Worm (Caenorhabditis elegans) whole organism, young adult: Measurements from ENCODE around the gene odr-7.
A peak's percentile ranks its signal among the peaks of the same experiment; 100 is the strongest.

Source experiments
- B0019.2 ChIP-seq: fragments of 200-800 bp; sonication (Bioruptor generic); conservative IDR thresholded peaks from 2 replicates; pipeline ENCODE4 v1.3.6; 2022; ENCODE audit warnings: missing genetic modification reagents, missing genetic modification characterization, missing compliant biosample characterization
- B0035.1 ChIP-seq: sonication (generic microtip); optimal IDR thresholded peaks from 2 replicates; lab custom pipeline; 2016; ENCODE audit warnings: missing genetic modification characterization, mild to moderate bottlenecking, missing compliant biosample characterization, missing genotype, missing genetic modification reagents
- F33H1.4 ChIP-seq: fragments of 200-800 bp; sonication (Bioruptor generic); IDR thresholded peaks from 2 replicates; pipeline ENCODE4 v1.3.6; 2022; ENCODE audit warnings: missing genetic modification reagents, missing genetic modification characterization, missing compliant biosample characterization
- F49E8.2 ChIP-seq: sonication (generic microtip); optimal IDR thresholded peaks from 3 replicates; lab custom pipeline; 2017; ENCODE audit warnings: missing genetic modification characterization, mild to moderate bottlenecking, missing compliant biosample characterization, antibody characterized with exemption, moderate library complexity; ENCODE audit not compliant: insufficient read depth
- F57A8.1 ChIP-seq: fragments of 200-800 bp; sonication (Bioruptor generic); optimal IDR thresholded peaks from 2 replicates; lab custom pipeline; 2018; ENCODE audit warnings: mild to moderate bottlenecking, missing genetic modification characterization, moderate library complexity, missing compliant biosample characterization
- K12H6.12 ChIP-seq: fragments of 200-800 bp; sonication (Bioruptor generic); optimal IDR thresholded peaks from 2 replicates; lab custom pipeline; 2018; ENCODE audit warnings: mild to moderate bottlenecking, missing genetic modification characterization, missing compliant biosample characterization
- T07F8.4 ChIP-seq: sonication (generic microtip); optimal IDR thresholded peaks from 2 replicates; lab custom pipeline; 2016; ENCODE audit warnings: mild to moderate bottlenecking, missing genetic modification characterization, moderate library complexity, missing compliant biosample characterization
- T26A5.8 ChIP-seq: sonication (generic microtip); optimal IDR thresholded peaks from 2 replicates; lab custom pipeline; 2016; ENCODE audit warnings: missing genetic modification characterization, missing compliant biosample characterization
- Y53G8AR.9 ChIP-seq: fragments of 200-800 bp; sonication (Bioruptor generic); conservative IDR thresholded peaks from 2 replicates; pipeline ENCODE4 v1.3.6; 2022; ENCODE audit warnings: missing genetic modification reagents, missing genetic modification characterization, missing compliant biosample characterization
- Y56A3A.18 ChIP-seq: fragments of 200-800 bp; sonication (Bioruptor generic); IDR thresholded peaks from 2 replicates; pipeline ENCODE4 v1.3.6; 2022; ENCODE audit warnings: missing genetic modification reagents, missing genetic modification characterization, missing compliant biosample characterization
- Y67H2A.10 ChIP-seq: fragments of 200-800 bp; sonication (Bioruptor generic); conservative IDR thresholded peaks from 2 replicates; pipeline ENCODE4 v1.3.6; 2022; ENCODE audit warnings: missing genetic modification reagents, missing genetic modification characterization, missing compliant biosample characterization
- ZK185.1 ChIP-seq: sonication (generic microtip); optimal IDR thresholded peaks from 2 replicates; lab custom pipeline; 2016; ENCODE audit warnings: mild to moderate bottlenecking, missing genetic modification characterization, missing compliant biosample characterization; ENCODE audit not compliant: poor library complexity, severe bottlenecking
- atf-7 ChIP-seq: sonication (generic microtip); optimal IDR thresholded peaks from 2 replicates; lab custom pipeline; 2017; ENCODE audit warnings: mild to moderate bottlenecking, missing genetic modification characterization, missing compliant biosample characterization
- athp-1 ChIP-seq: sonication (generic microtip); optimal IDR thresholded peaks from 2 replicates; lab custom pipeline; 2017; ENCODE audit warnings: mild to moderate bottlenecking, missing genetic modification characterization, missing compliant biosample characterization
- attf-5 ChIP-seq: fragments of 200-800 bp; sonication (Bioruptor generic); optimal IDR thresholded peaks from 2 replicates; lab custom pipeline; 2018; ENCODE audit warnings: mild to moderate bottlenecking, missing genetic modification characterization, missing compliant biosample characterization
- bed-1 ChIP-seq: fragments of 200-800 bp; sonication (Bioruptor generic); IDR thresholded peaks from 2 replicates; pipeline ENCODE4 v1.3.6; 2022; ENCODE audit warnings: missing genetic modification reagents, missing genetic modification characterization, missing compliant biosample characterization
- bed-2 ChIP-seq: fragments of 200-800 bp; sonication (Bioruptor generic); IDR thresholded peaks from 2 replicates; pipeline ENCODE4 v1.3.6; 2022; ENCODE audit warnings: missing genetic modification reagents, missing genetic modification characterization, missing compliant biosample characterization
- cebp-1 ChIP-seq, 2 experiments: fragments of 200-800 bp in 1 of 2; sonication (Bioruptor generic) in 1 of 2; sonication (generic microtip) in 1 of 2; IDR thresholded peaks in 1 of 2; optimal IDR thresholded peaks in 1 of 2; 2 replicates each; pipeline versions ENCODE4 v1.3.6 to Lab custom; 2017 to 2022; ENCODE audit warnings: missing compliant biosample characterization in 2 of 2, missing genetic modification characterization in 2 of 2, mild to moderate bottlenecking in 1 of 2, missing genetic modification reagents in 1 of 2, moderate library complexity in 1 of 2
- ceh-91 ChIP-seq: fragments of 200-800 bp; sonication (Bioruptor generic); IDR thresholded peaks from 2 replicates; pipeline ENCODE4 v1.3.6; 2022; ENCODE audit warnings: missing genetic modification reagents, missing genetic modification characterization, missing compliant biosample characterization
- dox-1 ChIP-seq: fragments of 200-800 bp; sonication (Bioruptor generic); IDR thresholded peaks from 2 replicates; pipeline ENCODE4 v1.3.6; 2022; ENCODE audit warnings: missing genetic modification reagents, missing genetic modification characterization, missing compliant biosample characterization
- dpl-1 ChIP-seq: fragments of 150-350 bp; optimal IDR thresholded peaks from 2 replicates; lab custom pipeline; 2014; ENCODE audit warnings: missing biosample characterization, missing genetic modification reagents, missing genetic modification characterization
- efl-1 ChIP-seq: fragments of 150-350 bp; optimal IDR thresholded peaks from 2 replicates; lab custom pipeline; 2014; ENCODE audit warnings: missing biosample characterization, missing genetic modification reagents, missing genetic modification characterization
- him-1 ChIP-seq: sonication (generic microtip); optimal IDR thresholded peaks from 2 replicates; lab custom pipeline; 2016; ENCODE audit warnings: missing genotype, missing genetic modification reagents, missing genetic modification characterization, missing compliant biosample characterization
- hlh-12 ChIP-seq: sonication (generic microtip); optimal IDR thresholded peaks from 2 replicates; lab custom pipeline; 2016; ENCODE audit warnings: missing genetic modification characterization, missing compliant biosample characterization
- hlh-26 ChIP-seq: fragments of 200-800 bp; sonication (Bioruptor generic); conservative IDR thresholded peaks from 2 replicates; pipeline ENCODE4 v1.3.6; 2022; ENCODE audit warnings: missing genetic modification reagents, missing genetic modification characterization, missing compliant biosample characterization
- hmg-1.2 ChIP-seq: fragments of 200-800 bp; sonication (Bioruptor generic); IDR thresholded peaks from 2 replicates; pipeline ENCODE4 v1.3.6; 2022; ENCODE audit warnings: missing genetic modification reagents, missing genetic modification characterization, missing compliant biosample characterization
- hrde-1 ChIP-seq: sonication (generic microtip); optimal IDR thresholded peaks from 2 replicates; lab custom pipeline; 2016; ENCODE audit warnings: missing genetic modification characterization, mild to moderate bottlenecking, missing compliant biosample characterization, moderate library complexity, missing genotype, missing genetic modification reagents, borderline replicate concordance
- lag-1 ChIP-seq: fragments of 200-800 bp; sonication (Bioruptor generic); IDR thresholded peaks from 2 replicates; pipeline ENCODE4 v1.3.6; 2022; ENCODE audit warnings: missing genetic modification reagents, missing genetic modification characterization, missing compliant biosample characterization
- let-607 ChIP-seq, 2 experiments: fragments of 200-800 bp in 1 of 2; sonication (Bioruptor generic) in 1 of 2; sonication (generic microtip) in 1 of 2; optimal IDR thresholded peaks; 2 replicates each; lab custom pipeline; 2016 to 2018; ENCODE audit warnings: mild to moderate bottlenecking in 2 of 2, missing compliant biosample characterization in 2 of 2, missing genetic modification characterization in 2 of 2, moderate library complexity in 2 of 2, missing genotype in 1 of 2
- lin-35 ChIP-seq, 3 experiments: fragments of 150-350 bp in 2 of 3; sonication (generic microtip) in 1 of 3; optimal IDR thresholded peaks; 2 replicates each; lab custom pipeline; 2014 to 2018; ENCODE audit warnings: missing biosample characterization in 3 of 3, missing genetic modification characterization in 3 of 3, missing genetic modification reagents in 3 of 3
- lin-40 ChIP-seq: sonication (generic microtip); optimal IDR thresholded peaks from 2 replicates; lab custom pipeline; 2016; ENCODE audit warnings: missing genetic modification characterization, mild to moderate bottlenecking, missing compliant biosample characterization, missing genotype, missing genetic modification reagents
- lsl-1 ChIP-seq: fragments of 200-800 bp; sonication (Bioruptor generic); optimal IDR thresholded peaks from 2 replicates; lab custom pipeline; 2018; ENCODE audit warnings: mild to moderate bottlenecking, missing genetic modification characterization, moderate library complexity, missing compliant biosample characterization
- lsy-27 ChIP-seq: sonication (generic microtip); optimal IDR thresholded peaks from 2 replicates; lab custom pipeline; 2017; ENCODE audit warnings: missing genetic modification characterization, mild to moderate bottlenecking, missing compliant biosample characterization, antibody characterized with exemption, missing genotype, borderline replicate concordance; ENCODE audit not compliant: insufficient read depth
- mcd-1 ChIP-seq: fragments of 200-800 bp; sonication (Bioruptor generic); IDR thresholded peaks from 2 replicates; pipeline ENCODE4 v1.3.6; 2022; ENCODE audit warnings: missing genetic modification reagents, missing genetic modification characterization, missing compliant biosample characterization
- mel-28 ChIP-seq: sonication (generic microtip); optimal IDR thresholded peaks from 2 replicates; lab custom pipeline; 2016; ENCODE audit warnings: borderline replicate concordance, mild to moderate bottlenecking, missing genetic modification characterization, missing compliant biosample characterization
- mxl-1 ChIP-seq: sonication (generic microtip); optimal IDR thresholded peaks from 2 replicates; lab custom pipeline; 2016; ENCODE audit warnings: missing genetic modification characterization, missing compliant biosample characterization
- nhr-120 ChIP-seq: fragments of 200-800 bp; sonication (Bioruptor generic); IDR thresholded peaks from 2 replicates; pipeline ENCODE4 v1.3.6; 2022; ENCODE audit warnings: missing genetic modification characterization, missing compliant biosample characterization
- nhr-27 ChIP-seq: fragments of 200-800 bp; sonication (Bioruptor generic); optimal IDR thresholded peaks from 2 replicates; lab custom pipeline; 2018; ENCODE audit warnings: mild to moderate bottlenecking, missing genetic modification characterization, moderate library complexity, missing compliant biosample characterization
- pbrm-1 ChIP-seq: fragments of 200-800 bp; sonication (Bioruptor generic); IDR thresholded peaks from 2 replicates; pipeline ENCODE4 v1.3.6; 2022; ENCODE audit warnings: missing genetic modification reagents, missing genetic modification characterization, missing compliant biosample characterization
- snpc-3.4 ChIP-seq: sonication (generic microtip); optimal IDR thresholded peaks from 2 replicates; lab custom pipeline; 2017; ENCODE audit warnings: missing genetic modification characterization, mild to moderate bottlenecking, missing compliant biosample characterization, antibody characterized with exemption, moderate library complexity, missing genotype, missing genetic modification reagents
- snpc-4 ChIP-seq, 5 experiments: fragments of 150-350 bp in 1 of 5; sonication (generic microtip) in 4 of 5; optimal IDR thresholded peaks; 2 replicates each; lab custom pipeline; 2014 to 2018; ENCODE audit warnings: missing genetic modification characterization in 5 of 5, missing biosample characterization in 3 of 5, antibody characterized with exemption in 2 of 5, mild to moderate bottlenecking in 2 of 5, missing compliant biosample characterization in 2 of 5, missing genotype in 2 of 5, moderate library complexity in 2 of 5, missing genetic modification reagents in 1 of 5
- sptf-2 ChIP-seq: fragments of 200-800 bp; sonication (Bioruptor generic); optimal IDR thresholded peaks from 2 replicates; lab custom pipeline; 2018; ENCODE audit warnings: mild to moderate bottlenecking, missing genetic modification characterization, missing compliant biosample characterization
- xnd-1 ChIP-seq: sonication (generic microtip); optimal IDR thresholded peaks from 2 replicates; lab custom pipeline; 2016; ENCODE audit warnings: missing genotype, missing genetic modification reagents, missing genetic modification characterization, missing compliant biosample characterization
- ztf-22 ChIP-seq: fragments of 200-800 bp; sonication (Bioruptor generic); optimal IDR thresholded peaks from 2 replicates; lab custom pipeline; 2018; ENCODE audit warnings: mild to moderate bottlenecking, missing genetic modification characterization, moderate library complexity, missing compliant biosample characterization
- ztf-26 ChIP-seq: sonication (generic microtip); optimal IDR thresholded peaks from 2 replicates; lab custom pipeline; 2017; ENCODE audit warnings: missing genetic modification characterization, missing compliant biosample characterization

odr-7 gene

ce11 chrX:12458021-12458420, 3.4 kb downstream of the odr-7 start (continued):
- TF ChIP-seq K12H6.12 (peak; percentile 37), lsy-27 (tag; lab: Kevin White, UChicago) (peak; percentile 46), ztf-26 (tag; lab: Kevin White, UChicago) (peak; percentile 29), ZK185.1 (peak; percentile 78), B0019.2 (0 out of 2 replicates have a peak, but pooled peaks have one; percentile 3), hlh-12 (peak; percentile 74), dox-1 (peak; percentile 49; the same call in 1 of the 2 replicates), xnd-1 (no peak), athp-1 (tag; lab: Kevin White, UChicago) (peak; percentile 60), sptf-2 (peak; percentile 59)

- no peak for TF ChIP-seq Y67H2A.10
- no peak for TF ChIP-seq bed-1 (GFP tag; lab: Robert Waterston, UW)
- TF ChIP-seq cebp-1 (GFP tag; IDR thresholded peaks at IDR 0.05; lab: Robert Waterston, UW) = no peak
- TF ChIP-seq cebp-1 (tag; optimal IDR thresholded peaks at IDR 0.05; lab: Kevin White, UChicago) = peak; percentile 28
- peak; percentile 84 for TF ChIP-seq mcd-1 (GFP tag; lab: Robert Waterston, UW)
- TF ChIP-seq hmg-1.2 (GFP tag; lab: Robert Waterston, UW) = peak; percentile 31; the same call in 1 of the 2 replicates
- no peak for TF ChIP-seq ztf-22 (GFP tag; lab: Kevin White, UChicago)
- no peak for TF ChIP-seq lin-35 (GFP tag; optimal IDR thresholded peaks at IDR 0.05; lab: Kevin White, UChicago)
- TF ChIP-seq snpc-3.4 (tag; lab: Kevin White, UChicago) = no peak
- TF ChIP-seq B0035.1 (tag; lab: Kevin White, UChicago) = no peak
- TF ChIP-seq lsl-1 (GFP tag; lab: Kevin White, UChicago) = no peak
- no peak for TF ChIP-seq pbrm-1 (GFP tag; lab: Robert Waterston, UW)
- peak; percentile 33 for TF ChIP-seq attf-5
- TF ChIP-seq T26A5.8 = no peak
- no peak for TF ChIP-seq ztf-26 (tag; lab: Kevin White, UChicago)
- TF ChIP-seq athp-1 (tag; lab: Kevin White, UChicago) = no peak
- no peak for TF ChIP-seq nhr-27 (tag; lab: Kevin White, UChicago)
- TF ChIP-seq F49E8.2 (tag; lab: Kevin White, UChicago) = no peak
- TF ChIP-seq dpl-1 (GFP tag; lab: Kevin White, UChicago) = no peak
- no peak for TF ChIP-seq mel-28 (tag; lab: Kevin White, UChicago)
- TF ChIP-seq hrde-1 (tag; lab: Kevin White, UChicago) = no peak
- no peak for TF ChIP-seq Y53G8AR.9 (GFP tag; lab: Robert Waterston, UW)
- TF ChIP-seq B0019.2 = no peak
- no peak for TF ChIP-seq lag-1 (GFP tag; lab: Robert Waterston, UW)
- TF ChIP-seq T07F8.4 (tag; lab: Kevin White, UChicago) = no peak
- TF ChIP-seq F57A8.1 = no peak
- TF ChIP-seq lin-40 (tag; lab: Kevin White, UChicago) = peak; percentile 17
- no peak for TF ChIP-seq efl-1
- TF ChIP-seq F33H1.4 = no peak
- no peak for TF ChIP-seq snpc-4 (GFP tag; optimal IDR thresholded peaks at IDR 0.05; lab: Kevin White, UChicago)
- TF ChIP-seq snpc-4 (tag; optimal IDR thresholded peaks at IDR 0.05; lab: Kevin White, UChicago) = no peak
- no peak for TF ChIP-seq hlh-26 (GFP tag; lab: Robert Waterston, UW)
- TF ChIP-seq Y56A3A.18 (GFP tag; lab: Robert Waterston, UW) = no peak
- no peak for TF ChIP-seq let-607 (tag; optimal IDR thresholded peaks at IDR 0.05; lab: Kevin White, UChicago)
- no peak for TF ChIP-seq ceh-91 (GFP tag; lab: Robert Waterston, UW)
- TF ChIP-seq bed-2 (GFP tag; lab: Robert Waterston, UW) = no peak
- TF ChIP-seq atf-7 (tag; lab: Kevin White, UChicago) = no peak
- no peak for TF ChIP-seq nhr-120 (GFP tag; lab: Robert Waterston, UW)
- no peak for TF ChIP-seq mxl-1
- no peak for TF ChIP-seq him-1 (tag; lab: Kevin White, UChicago)
Measured at ce11 chrX:12454290-12454795, 7.1 kb downstream of the odr-7 start, which contains the start of the genes T18D3.9 and T18D3.1. T18D3.9 (minus strand) TSS chrX:12454457. T18D3.1 (plus strand) TSS chrX:12454745.
